Worm (Caenorhabditis elegans) whole organism, L2 larva: ENCODE results near the gene grd-9.

Experiments used
- ama-1 ChIP-seq: fragments of 150-350 bp; optimal IDR thresholded peaks from 2 replicates; lab custom pipeline; 2018; ENCODE audit warnings: inconsistent platforms
- lin-13 ChIP-seq: fragments of 150-350 bp; optimal IDR thresholded peaks from 2 replicates; lab custom pipeline; 2014; ENCODE audit warnings: missing biosample characterization, missing genetic modification reagents, missing genetic modification characterization
- lin-39 ChIP-seq: fragments of 150-350 bp; optimal IDR thresholded peaks from 2 replicates; lab custom pipeline; 2014; ENCODE audit warnings: missing biosample characterization, missing genetic modification reagents, missing genetic modification characterization
- sem-4 ChIP-seq: fragments of 150-350 bp; optimal IDR thresholded peaks from 2 replicates; lab custom pipeline; 2014; ENCODE audit warnings: missing biosample characterization, missing genetic modification reagents, missing genetic modification characterization
- snpc-4 ChIP-seq: fragments of 150-350 bp; optimal IDR thresholded peaks from 2 replicates; lab custom pipeline; 2014; ENCODE audit warnings: missing biosample characterization, missing genetic modification characterization
- unc-62 ChIP-seq: fragments of 150-350 bp; optimal IDR thresholded peaks from 2 replicates; lab custom pipeline; 2014; ENCODE audit warnings: missing biosample characterization, missing genetic modification reagents, missing genetic modification characterization
- zag-1 ChIP-seq: fragments of 150-350 bp; optimal IDR thresholded peaks from 2 replicates; lab custom pipeline; 2014; ENCODE audit warnings: missing biosample characterization, missing genetic modification characterization
- ztf-11 ChIP-seq: sonication (generic microtip); optimal IDR thresholded peaks from 2 replicates; lab custom pipeline; 2017; ENCODE audit warnings: missing biosample characterization, missing genetic modification characterization
- ztf-4 ChIP-seq: fragments of 150-350 bp; optimal IDR thresholded peaks from 2 replicates; lab custom pipeline; 2014; ENCODE audit warnings: missing biosample characterization, missing genetic modification characterization

DNA sequence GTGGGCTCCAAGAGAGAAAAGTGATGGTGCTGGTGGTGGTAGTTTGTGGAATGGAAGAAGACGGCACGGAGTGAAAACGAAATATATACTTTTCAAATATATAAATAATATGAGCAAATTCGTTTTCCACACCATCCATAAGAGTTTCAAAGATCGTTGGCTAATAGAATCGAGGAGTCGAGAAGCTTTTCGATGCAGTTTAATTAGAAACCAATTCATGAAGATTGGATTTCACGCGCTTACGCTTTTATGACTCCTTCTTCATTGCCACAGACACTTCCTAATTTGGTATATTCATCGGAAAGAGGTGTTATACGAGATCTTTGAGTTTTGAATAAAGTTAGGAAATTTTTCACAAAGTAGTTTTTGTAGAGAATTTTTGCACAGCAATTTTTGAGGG, 44.5 kb upstream of the grd-9 start:
- TF ChIP-seq lin-39 (tag; lab: Kevin White, UChicago) (no peak), ztf-11 (no peak), ztf-4 (tag; lab: Kevin White, UChicago) (no peak), ama-1 (lab: Kevin White, UChicago) (no peak), sem-4 (tag; lab: Kevin White, UChicago) (no peak), zag-1 (tag; lab: Kevin White, UChicago) (no peak), unc-62 (GFP tag; lab: Kevin White, UChicago) (no peak), snpc-4 (tag; lab: Kevin White, UChicago) (no peak), lin-13 (GFP tag; lab: Kevin White, UChicago) (no peak)
